Worm (Caenorhabditis elegans): ENCODE results near the gene tbb-2.

The tbb-2 gene

ce11 chrIII:4034984-4035383 lies 17.6 kb upstream of the tbb-2 start:
- TF ChIP-seq ztf-29 (GFP tag; IDR thresholded peaks at IDR 0.05) (no peak), cog-1 (tag; optimal IDR thresholded peaks at IDR 0.05) (no peak), ztf-23 (GFP tag; IDR thresholded peaks at IDR 0.05) (no peak), T22C8.4 (GFP tag; IDR thresholded peaks at IDR 0.05) (no peak), med-1 (GFP tag; optimal IDR thresholded peaks at IDR 0.05; ENCODE audit: insufficient read depth) (no peak), flt-1 (GFP tag; IDR thresholded peaks at IDR 0.05) (no peak), ref-1 (GFP tag; conservative IDR thresholded peaks at IDR 0.05) (no peak), klf-2 (GFP tag; conservative IDR thresholded peaks at IDR 0.05) (no peak), tab-1 (GFP tag; IDR thresholded peaks at IDR 0.05) (no peak)

- no peak for TF ChIP-seq klf-2 (GFP tag; conservative IDR thresholded peaks at IDR 0.05)
- TF ChIP-seq T22C8.4 (GFP tag; IDR thresholded peaks at IDR 0.05): no peak
- TF ChIP-seq cog-1 (tag; optimal IDR thresholded peaks at IDR 0.05): no peak
- TF ChIP-seq tab-1 (GFP tag; IDR thresholded peaks at IDR 0.05): no peak
- no peak for TF ChIP-seq ztf-23 (GFP tag; IDR thresholded peaks at IDR 0.05)
- TF ChIP-seq med-1 (GFP tag; optimal IDR thresholded peaks at IDR 0.05; ENCODE audit: insufficient read depth): no peak
- no peak for TF ChIP-seq flt-1 (GFP tag; IDR thresholded peaks at IDR 0.05)
- TF ChIP-seq ref-1 (GFP tag; conservative IDR thresholded peaks at IDR 0.05): no peak
- TF ChIP-seq ztf-29 (GFP tag; IDR thresholded peaks at IDR 0.05): no peak
These were observed 13.4 kb upstream of the tbb-2 start for ce11 chrIII:4030839-4031238.

ce11 chrIII:4028061-4028460 lies 10.6 kb upstream of the tbb-2 start, which contains the start of gene T02C12.5:
TSS of gene T02C12.5 (minus strand) at chrIII:4028161.
- TF ChIP-seq flt-1 (GFP tag; IDR thresholded peaks at IDR 0.05): no peak
- no peak for TF ChIP-seq klf-2 (GFP tag; conservative IDR thresholded peaks at IDR 0.05)
- TF ChIP-seq cog-1 (tag; optimal IDR thresholded peaks at IDR 0.05): no peak
- TF ChIP-seq tab-1 (GFP tag; IDR thresholded peaks at IDR 0.05): no peak
- TF ChIP-seq T22C8.4 (GFP tag; IDR thresholded peaks at IDR 0.05): no peak
- no peak for TF ChIP-seq ztf-29 (GFP tag; IDR thresholded peaks at IDR 0.05)
- no peak for TF ChIP-seq med-1 (GFP tag; optimal IDR thresholded peaks at IDR 0.05; ENCODE audit: insufficient read depth)
- no peak for TF ChIP-seq ref-1 (GFP tag; conservative IDR thresholded peaks at IDR 0.05)
- no peak for TF ChIP-seq ztf-23 (GFP tag; IDR thresholded peaks at IDR 0.05)

- TF ChIP-seq ref-1 (GFP tag; conservative IDR thresholded peaks at IDR 0.05): no peak
- no peak for TF ChIP-seq tab-1 (GFP tag; IDR thresholded peaks at IDR 0.05)
- no peak for TF ChIP-seq cog-1 (tag; optimal IDR thresholded peaks at IDR 0.05)
These were observed 4.4 kb upstream of the tbb-2 start, which contains the start of gene tftc-5 for ce11 chrIII:4021866-4022265. TSS of gene tftc-5 (plus strand) at chrIII:4022166.

- TF ChIP-seq cog-1 (tag; optimal IDR thresholded peaks at IDR 0.05): peak; percentile 10
- no peak for TF ChIP-seq klf-2 (GFP tag; conservative IDR thresholded peaks at IDR 0.05)
- no peak for TF ChIP-seq ztf-23 (GFP tag; IDR thresholded peaks at IDR 0.05)
- TF ChIP-seq med-1 (GFP tag; optimal IDR thresholded peaks at IDR 0.05; ENCODE audit: insufficient read depth): peak; percentile 21
These were observed 2.4 kb upstream of the tbb-2 start, which contains the start of gene snpc-3.4 for ce11 chrIII:4019801-4020200. TSS of gene snpc-3.4 (plus strand) at chrIII:4020037.

- TF ChIP-seq tab-1 (GFP tag; IDR thresholded peaks at IDR 0.05): no peak
- TF ChIP-seq T22C8.4 (GFP tag; IDR thresholded peaks at IDR 0.05): no peak
- no peak for TF ChIP-seq ref-1 (GFP tag; conservative IDR thresholded peaks at IDR 0.05)
- no peak for TF ChIP-seq klf-2 (GFP tag; conservative IDR thresholded peaks at IDR 0.05)
- TF ChIP-seq ztf-29 (GFP tag; IDR thresholded peaks at IDR 0.05): no peak
- TF ChIP-seq flt-1 (GFP tag; IDR thresholded peaks at IDR 0.05): no peak
- TF ChIP-seq cog-1 (tag; optimal IDR thresholded peaks at IDR 0.05): no peak
These were observed 1.5 kb upstream of the tbb-2 start for ce11 chrIII:4018591-4019580.

- TF ChIP-seq cog-1 (tag; optimal IDR thresholded peaks at IDR 0.05) (no peak), ztf-23 (GFP tag; IDR thresholded peaks at IDR 0.05) (0 out of 2 replicates have a peak, but pooled peaks have one; percentile 59), klf-2 (GFP tag; conservative IDR thresholded peaks at IDR 0.05) (no peak)
These were observed 670 bp upstream of the tbb-2 start for ce11 chrIII:4018095-4018498.

- TF ChIP-seq cog-1 (tag; optimal IDR thresholded peaks at IDR 0.05): no peak
- TF ChIP-seq med-1 (GFP tag; optimal IDR thresholded peaks at IDR 0.05; ENCODE audit: insufficient read depth): no peak
- TF ChIP-seq flt-1 (GFP tag; IDR thresholded peaks at IDR 0.05): no peak
- TF ChIP-seq T22C8.4 (GFP tag; IDR thresholded peaks at IDR 0.05): no peak
- no peak for TF ChIP-seq ztf-23 (GFP tag; IDR thresholded peaks at IDR 0.05)
- no peak for TF ChIP-seq klf-2 (GFP tag; conservative IDR thresholded peaks at IDR 0.05)
- no peak for TF ChIP-seq tab-1 (GFP tag; IDR thresholded peaks at IDR 0.05)
- no peak for TF ChIP-seq ref-1 (GFP tag; conservative IDR thresholded peaks at IDR 0.05)
- no peak for TF ChIP-seq ztf-29 (GFP tag; IDR thresholded peaks at IDR 0.05)
These were observed 1.9 kb downstream of the tbb-2 start for ce11 chrIII:4015382-4015986.

ce11 chrIII:4013061-4013460 lies 4.4 kb downstream of the tbb-2 start:
- TF ChIP-seq ref-1 (GFP tag; conservative IDR thresholded peaks at IDR 0.05) (no peak), ztf-29 (GFP tag; IDR thresholded peaks at IDR 0.05) (no peak), ztf-23 (GFP tag; IDR thresholded peaks at IDR 0.05) (no peak), med-1 (GFP tag; optimal IDR thresholded peaks at IDR 0.05; ENCODE audit: insufficient read depth) (no peak), cog-1 (tag; optimal IDR thresholded peaks at IDR 0.05) (no peak), T22C8.4 (GFP tag; IDR thresholded peaks at IDR 0.05) (no peak), klf-2 (GFP tag; conservative IDR thresholded peaks at IDR 0.05) (no peak), tab-1 (GFP tag; IDR thresholded peaks at IDR 0.05) (no peak)

Data from whole organism, midembryonic.